Worm (Caenorhabditis elegans): Measurements from ENCODE around the gene pdl-1.
A peak's percentile ranks its signal among the peaks of the same experiment; 100 is the strongest.

The pdl-1 gene

ce11 chrII:7157415-7157814 is 26.2 kb upstream of the pdl-1 start:
- TF ChIP-seq ets-4 (GFP tag; optimal IDR thresholded peaks at IDR 0.05) (peak; percentile 10), mes-4 (tag; optimal IDR thresholded peaks at IDR 0.05) (no peak), ztf-22 (GFP tag; optimal IDR thresholded peaks at IDR 0.05) (no peak), atf-7 (tag; optimal IDR thresholded peaks at IDR 0.05) (peak; percentile 14), sptf-2 (GFP tag; optimal IDR thresholded peaks at IDR 0.05) (no peak), unc-62 (GFP tag; optimal IDR thresholded peaks at IDR 0.05) (peak; percentile 38), attf-5 (GFP tag; optimal IDR thresholded peaks at IDR 0.05) (peak; percentile 9), nhr-80 (tag; optimal IDR thresholded peaks at IDR 0.05) (peak; percentile 79)

- no peak for TF ChIP-seq Y53G8AR.9 (GFP tag; conservative IDR thresholded peaks at IDR 0.05)
- TF ChIP-seq ama-1 (optimal IDR thresholded peaks at IDR 0.05): no peak
- no peak for TF ChIP-seq ama-1 (GFP tag; optimal IDR thresholded peaks at IDR 0.05)
- no peak for TF ChIP-seq attf-6 (GFP tag; IDR thresholded peaks at IDR 0.05)
- no peak for TF ChIP-seq ceh-100 (GFP tag; IDR thresholded peaks at IDR 0.05)
- TF ChIP-seq hlh-26 (GFP tag; conservative IDR thresholded peaks at IDR 0.05): no peak
- TF ChIP-seq attf-3 (GFP tag; conservative IDR thresholded peaks at IDR 0.05): no peak
- TF ChIP-seq lin-35 (GFP tag; optimal IDR thresholded peaks at IDR 0.05): no peak
- TF ChIP-seq hmg-1.2 (GFP tag; IDR thresholded peaks at IDR 0.05): no peak
- no peak for TF ChIP-seq pbrm-1 (GFP tag; IDR thresholded peaks at IDR 0.05)
- no peak for TF ChIP-seq ceh-79 (tag; optimal IDR thresholded peaks at IDR 0.05)
- no peak for TF ChIP-seq hrde-1 (tag; optimal IDR thresholded peaks at IDR 0.05; ENCODE audit: borderline replicate concordance)
Measured at ce11 chrII:7161512-7161911, 22.1 kb upstream of the pdl-1 start, which contains the start of gene C27H5.12. C27H5.12 (minus strand) TSS chrII:7161612.

ce11 chrII:7165749-7166148 is 17.9 kb upstream of the pdl-1 start, which contains the start of gene mfsd-13.2:
mfsd-13.2 (minus strand) TSS chrII:7165849.
- no peak for TF ChIP-seq B0035.1 (tag; optimal IDR thresholded peaks at IDR 0.05)
- no peak for TF ChIP-seq ztf-28 (GFP tag; IDR thresholded peaks at IDR 0.05)
- TF ChIP-seq nfya-1 (tag; optimal IDR thresholded peaks at IDR 0.05; ENCODE audit: borderline replicate concordance, insufficient read depth): no peak
- TF ChIP-seq tbx-9 (tag; optimal IDR thresholded peaks at IDR 0.05; ENCODE audit: borderline replicate concordance): no peak
- no peak for TF ChIP-seq hsf-1 (GFP tag; IDR thresholded peaks at IDR 0.05)
- TF ChIP-seq Y53G8AR.9 (GFP tag; conservative IDR thresholded peaks at IDR 0.05): no peak
- TF ChIP-seq lin-26 (GFP tag; IDR thresholded peaks at IDR 0.05): no peak
- TF ChIP-seq lir-1 (GFP tag; conservative IDR thresholded peaks at IDR 0.05): no peak
- TF ChIP-seq B0019.2 (GFP tag; conservative IDR thresholded peaks at IDR 0.05): no peak

ce11 chrII:7166768-7167167 is 16.8 kb upstream of the pdl-1 start:
- no peak for TF ChIP-seq pha-4 (tag; optimal IDR thresholded peaks at IDR 0.05)
- TF ChIP-seq ztf-3 (GFP tag; optimal IDR thresholded peaks at IDR 0.05): no peak
- peak in 1 of 2 experiments; percentile 3 for TF ChIP-seq let-607 (tag; optimal IDR thresholded peaks at IDR 0.05)
- no peak for TF ChIP-seq tbx-9 (tag; optimal IDR thresholded peaks at IDR 0.05; ENCODE audit: borderline replicate concordance)
- no peak for TF ChIP-seq K11D2.4 (GFP tag; IDR thresholded peaks at IDR 0.05)
- no peak for TF ChIP-seq lir-1 (GFP tag; conservative IDR thresholded peaks at IDR 0.05)
- peak; percentile 76 for TF ChIP-seq nhr-80 (tag; optimal IDR thresholded peaks at IDR 0.05)
- TF ChIP-seq lsl-1 (GFP tag; optimal IDR thresholded peaks at IDR 0.05): no peak
- TF ChIP-seq B0336.3 (GFP tag; IDR thresholded peaks at IDR 0.05): no peak
- TF ChIP-seq rec-8 (tag; optimal IDR thresholded peaks at IDR 0.05): no peak

All from whole organism, young adult.